Worm (Caenorhabditis elegans): ENCODE results near the gene str-46.

Gene str-46

ce11 chrV:2899867-2900266 lies at the start of gene str-46:
Gene str-46 (minus strand): TSS chrV:2899967.
- TF ChIP-seq T26A5.8 (tag; optimal IDR thresholded peaks at IDR 0.05) (no peak), nhr-90 (tag; optimal IDR thresholded peaks at IDR 0.05) (no peak), sea-2 (GFP tag; IDR thresholded peaks at IDR 0.05) (no peak), Y56A3A.18 (GFP tag; IDR thresholded peaks at IDR 0.05) (no peak), hlh-26 (GFP tag; conservative IDR thresholded peaks at IDR 0.05) (no peak), attf-6 (GFP tag; IDR thresholded peaks at IDR 0.05) (no peak), ekl-4 (GFP tag; IDR thresholded peaks at IDR 0.05) (no peak), Y95B8A.8 (GFP tag; IDR thresholded peaks at IDR 0.05) (no peak), nhr-80 (tag; optimal IDR thresholded peaks at IDR 0.05) (no peak), nhr-179 (tag; optimal IDR thresholded peaks at IDR 0.05) (no peak), B0035.1 (tag; optimal IDR thresholded peaks at IDR 0.05) (no peak)

- no peak for TF ChIP-seq unc-130 (GFP tag; optimal IDR thresholded peaks at IDR 0.05)
- no peak for TF ChIP-seq lin-26 (GFP tag; IDR thresholded peaks at IDR 0.05)
- TF ChIP-seq T07F8.4 (tag; optimal IDR thresholded peaks at IDR 0.05) = no peak
- no peak for TF ChIP-seq F22D6.2 (tag; optimal IDR thresholded peaks at IDR 0.05)
- TF ChIP-seq F39B2.1 (GFP tag; IDR thresholded peaks at IDR 0.05) = no peak
- no peak for TF ChIP-seq snpc-3.4 (tag; optimal IDR thresholded peaks at IDR 0.05)
- TF ChIP-seq mxl-1 (tag; optimal IDR thresholded peaks at IDR 0.05) = no peak
- no peak for TF ChIP-seq F37B4.10 (GFP tag; IDR thresholded peaks at IDR 0.05)
- TF ChIP-seq rpc-1 (optimal IDR thresholded peaks at IDR 0.05) = no peak
- TF ChIP-seq rpc-1 (tag; optimal IDR thresholded peaks at IDR 0.05) = no peak
- no peak for TF ChIP-seq Y53F4B.3 (GFP tag; IDR thresholded peaks at IDR 0.05)
These were observed 45.8 kb upstream of the str-46 start, which contains the start of gene srh-87 for ce11 chrV:2945602-2946001. Gene srh-87 (minus strand): TSS chrV:2945702.

ce11 chrV:2943859-2944258 lies 44.1 kb upstream of the str-46 start, which contains the start of gene srw-137:
Gene srw-137 (minus strand): TSS chrV:2943959.
- TF ChIP-seq Y67H2A.10 (GFP tag; conservative IDR thresholded peaks at IDR 0.05) = no peak
- TF ChIP-seq bed-2 (GFP tag; IDR thresholded peaks at IDR 0.05) = no peak
- no peak for TF ChIP-seq egl-18 (GFP tag; IDR thresholded peaks at IDR 0.05)
- TF ChIP-seq sdz-38 (tag; optimal IDR thresholded peaks at IDR 0.05) = no peak
- no peak for TF ChIP-seq mes-4 (tag; optimal IDR thresholded peaks at IDR 0.05)
- no peak for TF ChIP-seq zfh-2 (GFP tag; conservative IDR thresholded peaks at IDR 0.05)
- no peak for TF ChIP-seq F55B11.4 (tag; optimal IDR thresholded peaks at IDR 0.05; ENCODE audit: borderline replicate concordance, insufficient read depth)
- TF ChIP-seq ceh-27 (GFP tag; optimal IDR thresholded peaks at IDR 0.05) = no peak

- TF ChIP-seq ccch-3 (GFP tag; optimal IDR thresholded peaks at IDR 0.05) (no peak), K11D2.4 (GFP tag; IDR thresholded peaks at IDR 0.05) (no peak), cebp-2 (GFP tag; IDR thresholded peaks at IDR 0.05) (no peak), snpc-1.3 (tag; optimal IDR thresholded peaks at IDR 0.05; ENCODE audit: insufficient read depth) (no peak), F52B5.7 (tag; optimal IDR thresholded peaks at IDR 0.05) (no peak), ztf-26 (tag; optimal IDR thresholded peaks at IDR 0.05) (no peak), rpc-1 (optimal IDR thresholded peaks at IDR 0.05) (no peak), rpc-1 (tag; optimal IDR thresholded peaks at IDR 0.05) (no peak), akir-1 (GFP tag; optimal IDR thresholded peaks at IDR 0.05) (no peak), aptf-2 (GFP tag; conservative IDR thresholded peaks at IDR 0.05) (no peak), nhr-179 (tag; optimal IDR thresholded peaks at IDR 0.05) (no peak), nhr-90 (tag; optimal IDR thresholded peaks at IDR 0.05) (no peak), atf-7 (tag; optimal IDR thresholded peaks at IDR 0.05) (no peak), gei-17 (GFP tag; optimal IDR thresholded peaks at IDR 0.05) (no peak), ceh-58 (GFP tag; IDR thresholded peaks at IDR 0.05) (no peak), dpff-1 (tag; optimal IDR thresholded peaks at IDR 0.05) (no peak), rcor-1 (GFP tag; IDR thresholded peaks at IDR 0.05) (no peak)
These were observed 42.5 kb upstream of the str-46 start for ce11 chrV:2942247-2942646.
